Fruit fly (Drosophila melanogaster) whole organism, embryonic: ENCODE measurements around the gene CG13850.

ENCODE experiments used
- CG10321 ChIP-seq: fragments of 200-800 bp; sonication (Bioruptor generic); IDR thresholded peaks from 2 replicates; pipeline ENCODE4 v1.3.6; 2022; ENCODE audit warnings: missing biosample characterization, missing genetic modification characterization
- CG11504 ChIP-seq: fragments of 200-800 bp; sonication (Bioruptor generic); optimal IDR thresholded peaks from 3 replicates; lab custom pipeline; 2019; ENCODE audit warnings: missing biosample characterization, mild to moderate bottlenecking, missing genetic modification characterization, moderate library complexity
- CG11696 ChIP-seq: fragments of 200-800 bp; sonication (Bioruptor generic); IDR thresholded peaks from 2 replicates; pipeline ENCODE4 v1.3.6; 2022; ENCODE audit warnings: missing biosample characterization, missing genetic modification characterization
- CG13624 ChIP-seq: fragments of 200-800 bp; sonication (Bioruptor generic); optimal IDR thresholded peaks from 2 replicates; lab custom pipeline; 2016; ENCODE audit warnings: missing biosample characterization, missing genetic modification characterization
- CG1529 ChIP-seq: fragments of 200-800 bp; sonication (Bioruptor generic); optimal IDR thresholded peaks from 3 replicates; lab custom pipeline; 2018; ENCODE audit warnings: missing biosample characterization, missing genetic modification characterization
- CG15601 ChIP-seq: fragments of 200-800 bp; sonication (Bioruptor generic); optimal IDR thresholded peaks from 3 replicates; lab custom pipeline; 2019; ENCODE audit warnings: missing biosample characterization, mild to moderate bottlenecking, missing genetic modification characterization, moderate library complexity
- CG15696 ChIP-seq: fragments of 200-800 bp; sonication (Bioruptor generic); optimal IDR thresholded peaks from 2 replicates; lab custom pipeline; 2019; ENCODE audit warnings: missing biosample characterization, mild to moderate bottlenecking, missing genetic modification characterization, moderate library complexity
- CG31388 ChIP-seq: fragments of 200-800 bp; sonication (Bioruptor generic); optimal IDR thresholded peaks from 2 replicates; lab custom pipeline; 2016; ENCODE audit warnings: missing biosample characterization, missing genetic modification characterization
- CG4617 ChIP-seq: fragments of 200-800 bp; sonication (Bioruptor generic); optimal IDR thresholded peaks from 3 replicates; lab custom pipeline; 2016; ENCODE audit warnings: missing biosample characterization, missing genetic modification characterization, borderline replicate concordance
- CG4730 ChIP-seq: fragments of 200-800 bp; sonication (Bioruptor generic); IDR thresholded peaks from 2 replicates; pipeline ENCODE4 v1.3.6; 2022; ENCODE audit warnings: missing biosample characterization, missing genetic modification characterization
- CG5953 ChIP-seq: fragments of 200-800 bp; sonication (Bioruptor generic); IDR thresholded peaks from 2 replicates; pipeline ENCODE4 v1.3.6; 2022; ENCODE audit warnings: missing biosample characterization, missing genetic modification characterization
- CG6854 ChIP-seq: fragments of 200-800 bp; sonication (Bioruptor generic); optimal IDR thresholded peaks from 3 replicates; lab custom pipeline; 2017; ENCODE audit warnings: missing biosample characterization, mild to moderate bottlenecking, missing genetic modification characterization
- CG8478 ChIP-seq: fragments of >200 bp; optimal IDR thresholded peaks from 2 replicates; lab custom pipeline; 2018
- CG9437 ChIP-seq: fragments of 200-800 bp; sonication (Bioruptor generic); optimal IDR thresholded peaks from 2 replicates; lab custom pipeline; 2018; ENCODE audit warnings: missing biosample characterization, mild to moderate bottlenecking, missing genetic modification characterization
- CTCF ChIP-seq: fragments of 200-800 bp; sonication (Bioruptor generic); optimal IDR thresholded peaks from 2 replicates; lab custom pipeline; 2017; ENCODE audit warnings: missing biosample characterization, mild to moderate bottlenecking, missing genetic modification characterization, moderate library complexity
- D19B ChIP-seq: fragments of 200-800 bp; sonication (Bioruptor generic); optimal IDR thresholded peaks from 2 replicates; lab custom pipeline; 2017; ENCODE audit warnings: missing biosample characterization, mild to moderate bottlenecking, missing genetic modification characterization
- Deaf1 ChIP-seq: fragments of 200-800 bp; optimal IDR thresholded peaks from 3 replicates; lab custom pipeline; 2019; ENCODE audit warnings: missing biosample characterization, mild to moderate bottlenecking, missing genetic modification characterization, moderate library complexity
- Drgx ChIP-seq: fragments of 200-800 bp; sonication (Bioruptor generic); IDR thresholded peaks from 2 replicates; pipeline ENCODE4 v1.3.6; 2022; ENCODE audit warnings: missing biosample characterization, missing genetic modification characterization
- Ets65A ChIP-seq: fragments of 200-800 bp; sonication (Bioruptor generic); peaks from one replicate; lab custom pipeline; 2016; ENCODE audit warnings: missing biosample characterization, missing genetic modification characterization
- GATAe ChIP-seq: fragments of 200-800 bp; sonication (Bioruptor generic); conservative IDR thresholded peaks from 2 replicates; pipeline ENCODE4 v1.3.6; 2022; ENCODE audit warnings: missing biosample characterization, missing genetic modification characterization
- HLH3B ChIP-seq: fragments of 200-800 bp; sonication (Bioruptor generic); IDR thresholded peaks from 2 replicates; pipeline ENCODE4 v1.3.6; 2022; ENCODE audit warnings: missing biosample characterization, missing genetic modification characterization
- HLH54F ChIP-seq: fragments of 200-800 bp; sonication (Bioruptor generic); optimal IDR thresholded peaks from 3 replicates; lab custom pipeline; 2016; ENCODE audit warnings: missing biosample characterization, missing genetic modification characterization
- HLHmδ ChIP-seq: fragments of 200-800 bp; sonication (Bioruptor generic); optimal IDR thresholded peaks from 2 replicates; lab custom pipeline; 2018; ENCODE audit warnings: missing biosample characterization, mild to moderate bottlenecking, missing genetic modification characterization, moderate library complexity
- Hey ChIP-seq: fragments of 200-800 bp; sonication (Bioruptor generic); optimal IDR thresholded peaks from 3 replicates; lab custom pipeline; 2018; ENCODE audit warnings: missing biosample characterization, mild to moderate bottlenecking, missing genetic modification characterization
- Hmr ChIP-seq: fragments of 200-800 bp; sonication (Bioruptor generic); optimal IDR thresholded peaks from 3 replicates; lab custom pipeline; 2017; ENCODE audit warnings: mild to moderate bottlenecking, missing biosample characterization, missing genetic modification reagents, missing genetic modification characterization
- Hmx ChIP-seq: fragments of 200-800 bp; sonication (Bioruptor generic); optimal IDR thresholded peaks from 2 replicates; lab custom pipeline; 2016; ENCODE audit warnings: missing biosample characterization, missing genetic modification characterization
- Meics ChIP-seq: fragments of 200-800 bp; sonication (Bioruptor generic); optimal IDR thresholded peaks from 2 replicates; lab custom pipeline; 2017; ENCODE audit warnings: missing biosample characterization, mild to moderate bottlenecking, missing genetic modification characterization
- NC2α ChIP-seq: fragments of 200-800 bp; sonication (Bioruptor generic); optimal IDR thresholded peaks from 2 replicates; lab custom pipeline; 2016; ENCODE audit warnings: missing biosample characterization, missing genetic modification characterization
- NFAT ChIP-seq: fragments of 200-800 bp; sonication (Bioruptor generic); IDR thresholded peaks from 2 replicates; pipeline ENCODE4 v1.3.6; 2022; ENCODE audit warnings: missing biosample characterization, missing genetic modification characterization
- Neu2 ChIP-seq: fragments of 200-800 bp; sonication (Bioruptor generic); optimal IDR thresholded peaks from 3 replicates; lab custom pipeline; 2016; ENCODE audit warnings: missing biosample characterization, missing genetic modification characterization, borderline replicate concordance
- NfI ChIP-seq: fragments of 200-800 bp; sonication (Bioruptor generic); optimal IDR thresholded peaks from 3 replicates; lab custom pipeline; 2018; ENCODE audit warnings: missing biosample characterization, mild to moderate bottlenecking, missing genetic modification characterization, moderate library complexity
- Sox102F ChIP-seq: fragments of 200-800 bp; sonication (Bioruptor generic); optimal IDR thresholded peaks from 2 replicates; lab custom pipeline; 2018; ENCODE audit warnings: missing biosample characterization, mild to moderate bottlenecking, missing genetic modification characterization, moderate library complexity
- Usf ChIP-seq: fragments of 200-800 bp; sonication (Bioruptor generic); optimal IDR thresholded peaks from 2 replicates; lab custom pipeline; 2017; ENCODE audit warnings: missing genotype, missing biosample characterization, missing genetic modification characterization
- bsh ChIP-seq, 2 experiments: fragments of 200-800 bp; sonication (Bioruptor generic); optimal IDR thresholded peaks; 2 replicates each; lab custom pipeline; 2017 to 2018; ENCODE audit warnings: mild to moderate bottlenecking in 2 of 2, missing biosample characterization in 2 of 2, missing genetic modification characterization in 2 of 2, moderate library complexity in 1 of 2
- chm ChIP-seq: fragments of 200-800 bp; sonication (Bioruptor generic); IDR thresholded peaks from 2 replicates; pipeline ENCODE4 v1.3.6; 2022; ENCODE audit warnings: missing biosample characterization, missing genetic modification characterization
- corto ChIP-seq: fragments of 200-800 bp; sonication (Bioruptor generic); optimal IDR thresholded peaks from 2 replicates; lab custom pipeline; 2016; ENCODE audit warnings: missing biosample characterization, mild to moderate bottlenecking, missing genetic modification characterization, moderate library complexity
- dan ChIP-seq: fragments of 200-800 bp; sonication (Bioruptor generic); IDR thresholded peaks from 2 replicates; pipeline ENCODE4 v1.3.6; 2022; ENCODE audit warnings: missing biosample characterization, missing genetic modification characterization
- eyg ChIP-seq: fragments of 200-800 bp; sonication (Bioruptor generic); optimal IDR thresholded peaks from 3 replicates; lab custom pipeline; 2016; ENCODE audit warnings: missing biosample characterization, missing genetic modification characterization
- gcm2 ChIP-seq: fragments of 200-800 bp; sonication (Bioruptor generic); optimal IDR thresholded peaks from 2 replicates; lab custom pipeline; 2016; ENCODE audit warnings: missing biosample characterization, missing genetic modification characterization
- gsb ChIP-seq: fragments of 200-800 bp; sonication (Bioruptor generic); IDR thresholded peaks from 2 replicates; pipeline ENCODE4 v1.3.6; 2022; ENCODE audit warnings: missing biosample characterization, missing genetic modification characterization
- kni ChIP-seq: fragments of 200-800 bp; sonication (Bioruptor generic); optimal IDR thresholded peaks from 3 replicates; lab custom pipeline; 2017; ENCODE audit warnings: mild to moderate bottlenecking, missing biosample characterization, missing genetic modification reagents, missing genetic modification characterization
- lbe ChIP-seq: fragments of 200-800 bp; sonication (Bioruptor generic); optimal IDR thresholded peaks from 2 replicates; lab custom pipeline; 2016; ENCODE audit warnings: missing biosample characterization, mild to moderate bottlenecking, missing genetic modification characterization
- lilli ChIP-seq: fragments of 200-800 bp; sonication (Bioruptor generic); optimal IDR thresholded peaks from 3 replicates; lab custom pipeline; 2016; ENCODE audit warnings: missing biosample characterization, missing genetic modification characterization
- nom ChIP-seq: fragments of 200-800 bp; sonication (Bioruptor generic); optimal IDR thresholded peaks from 2 replicates; lab custom pipeline; 2017; ENCODE audit warnings: missing biosample characterization, missing genetic modification characterization, mild to moderate bottlenecking, moderate library complexity, missing genetic modification reagents
- pita ChIP-seq: fragments of 200-800 bp; sonication (Bioruptor generic); optimal IDR thresholded peaks from 2 replicates; lab custom pipeline; 2017; ENCODE audit warnings: missing biosample characterization, mild to moderate bottlenecking, missing genetic modification characterization
- repo ChIP-seq: fragments of 200-800 bp; sonication (Bioruptor generic); optimal IDR thresholded peaks from 2 replicates; lab custom pipeline; 2016; ENCODE audit warnings: missing biosample characterization, missing genetic modification characterization
- sd ChIP-seq: fragments of 200-800 bp; sonication (Bioruptor generic); optimal IDR thresholded peaks from 3 replicates; lab custom pipeline; 2018; ENCODE audit warnings: missing biosample characterization, mild to moderate bottlenecking, missing genetic modification characterization, moderate library complexity
- sima ChIP-seq: fragments of 200-800 bp; sonication (Bioruptor generic); optimal IDR thresholded peaks from 2 replicates; lab custom pipeline; 2016; ENCODE audit warnings: missing biosample characterization, missing genetic modification characterization
- tgo ChIP-seq: fragments of 200-800 bp; sonication (Bioruptor generic); IDR thresholded peaks from 3 replicates; pipeline ENCODE4 v1.3.6; 2022; ENCODE audit warnings: missing biosample characterization, missing genetic modification characterization
- tio ChIP-seq: fragments of 200-800 bp; sonication (Bioruptor generic); optimal IDR thresholded peaks from 2 replicates; lab custom pipeline; 2017; ENCODE audit warnings: missing biosample characterization, missing genetic modification characterization, inconsistent platforms
- ttk ChIP-seq: fragments of 200-800 bp; sonication (Bioruptor generic); IDR thresholded peaks from 2 replicates; pipeline ENCODE4 v2.1.2; 2022; ENCODE audit warnings: missing biosample characterization, missing genetic modification characterization
- zen2 ChIP-seq: fragments of 200-800 bp; sonication (Bioruptor generic); IDR thresholded peaks from 3 replicates; pipeline ENCODE4 v1.3.6; 2022; ENCODE audit warnings: missing biosample characterization, missing genetic modification characterization; ENCODE audit not compliant: partially characterized antibody

Gene CG13850

DNA sequence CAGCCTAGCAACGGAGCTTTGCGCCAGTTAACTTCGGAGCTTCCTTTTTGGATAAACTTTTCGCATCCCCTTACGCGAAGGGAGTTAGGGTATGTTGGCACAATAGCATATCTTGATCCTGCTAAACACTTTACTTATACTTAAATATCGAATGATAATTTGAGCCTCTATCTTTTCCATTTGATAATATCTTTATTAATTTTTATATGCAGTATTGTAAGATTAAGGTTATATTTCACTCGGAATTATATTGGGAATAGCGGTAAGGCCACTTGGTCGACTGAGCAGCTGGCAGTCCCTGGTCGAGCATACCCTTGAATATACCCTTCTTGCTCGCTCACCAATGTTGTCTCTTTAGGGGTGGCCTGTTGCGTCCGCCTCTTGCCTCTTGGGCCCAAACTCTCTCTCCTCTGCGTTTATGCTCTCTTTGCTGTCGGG lies 41.9 kb downstream of the CG13850 start (continued):
- TF ChIP-seq CG15696 (tag; lab: Kevin White, UChicago), result peak; percentile 29
- TF ChIP-seq Neu2, result no peak
- TF ChIP-seq nom (GFP tag; lab: Kevin White, UChicago), result no peak
- TF ChIP-seq tio (GFP tag; lab: Kevin White, UChicago), result peak; percentile 57
- peak; percentile 87 for TF ChIP-seq Ets65A
- TF ChIP-seq gcm2 (GFP tag; lab: Kevin White, UChicago), result peak; percentile 5
- peak; percentile 65; the same call in 1 of the 2 replicates for TF ChIP-seq NFAT (GFP tag; lab: Robert Waterston, UW)
- peak; percentile 85 for TF ChIP-seq Hmr (GFP tag; lab: Kevin White, UChicago)
- TF ChIP-seq NC2α (GFP tag; lab: Kevin White, UChicago), result no peak
- TF ChIP-seq lbe, result peak; percentile 25
- TF ChIP-seq kni (GFP tag; lab: Kevin White, UChicago), result no peak
- no peak for TF ChIP-seq CTCF (GFP tag; lab: Kevin White, UChicago)
- no peak for TF ChIP-seq CG8478
- TF ChIP-seq Sox102F, result peak; percentile 61
- TF ChIP-seq Meics (GFP tag; lab: Kevin White, UChicago), result peak; percentile 77
- 0 out of 2 replicates have a peak, but pooled peaks have one; percentile 46 for TF ChIP-seq CG5953
- no peak for TF ChIP-seq repo (GFP tag; lab: Kevin White, UChicago)
- TF ChIP-seq Usf (GFP tag; lab: Kevin White, UChicago), result no peak
- TF ChIP-seq tgo (GFP tag; lab: Robert Waterston, UW), result peak; percentile 72
- peak; percentile 13; the same call in 1 of the 2 replicates for TF ChIP-seq GATAe (GFP tag; lab: Robert Waterston, UW)
- TF ChIP-seq Hey (tag; lab: Kevin White, UChicago), result no peak
- peak; percentile 68 for TF ChIP-seq CG11504 (tag; lab: Kevin White, UChicago)
- TF ChIP-seq Drgx (GFP tag; lab: Robert Waterston, UW), result peak; percentile 62
- peak; percentile 39 for TF ChIP-seq Hmx
- TF ChIP-seq gsb (GFP tag; lab: Robert Waterston, UW), result peak; percentile 34; the same call in 1 of the 2 replicates
- no peak for TF ChIP-seq CG15601 (tag; lab: Kevin White, UChicago)
- TF ChIP-seq CG11696 (GFP tag; lab: Robert Waterston, UW), result no peak
- peak; percentile 83 for TF ChIP-seq HLH3B (GFP tag; lab: Robert Waterston, UW)
- TF ChIP-seq CG31388 (GFP tag; lab: Kevin White, UChicago), result no peak
- peak; percentile 12 for TF ChIP-seq CG13624
- peak; percentile 77 for TF ChIP-seq chm (GFP tag; lab: Robert Waterston, UW)
- TF ChIP-seq dan, result no peak
- no peak for TF ChIP-seq sima (GFP tag; lab: Kevin White, UChicago)
- TF ChIP-seq zen2 (GFP tag; lab: Robert Waterston, UW), result no peak
- no peak for TF ChIP-seq CG1529
- peak; percentile 55 for TF ChIP-seq ttk (GFP tag; lab: Robert Waterston, UW)
- TF ChIP-seq HLHmδ (GFP tag; lab: Kevin White, UChicago), result no peak
- peak; percentile 94 for TF ChIP-seq D19B (GFP tag; lab: Kevin White, UChicago)
- TF ChIP-seq NfI, result peak; percentile 52
- TF ChIP-seq corto (GFP tag; lab: Kevin White, UChicago), result peak; percentile 69
- TF ChIP-seq CG4617 (GFP tag; lab: Kevin White, UChicago), result peak; percentile 8
- no peak for TF ChIP-seq sd (tag; lab: Kevin White, UChicago)
- TF ChIP-seq CG4730, result peak; percentile 63
- TF ChIP-seq lilli, result peak; percentile 66
- TF ChIP-seq CG10321, result peak; percentile 7; the same call in 1 of the 2 replicates
- TF ChIP-seq pita (GFP tag; lab: Kevin White, UChicago), result no peak
- peak; percentile 8 for TF ChIP-seq HLH54F
- peak; percentile 60 for TF ChIP-seq CG9437
- TF ChIP-seq Deaf1 (tag; lab: Kevin White, UChicago), result peak; percentile 54
- TF ChIP-seq eyg (GFP tag; lab: Kevin White, UChicago), result peak; percentile 45
- TF ChIP-seq bsh (GFP tag; optimal IDR thresholded peaks at IDR 0.05; lab: Kevin White, UChicago), result peak in 1 of 2 experiments; percentile 38
- peak; percentile 46 for TF ChIP-seq CG6854 (GFP tag; lab: Kevin White, UChicago)
